Worm (Caenorhabditis elegans): ENCODE data around the gene tag-123.

DNA sequence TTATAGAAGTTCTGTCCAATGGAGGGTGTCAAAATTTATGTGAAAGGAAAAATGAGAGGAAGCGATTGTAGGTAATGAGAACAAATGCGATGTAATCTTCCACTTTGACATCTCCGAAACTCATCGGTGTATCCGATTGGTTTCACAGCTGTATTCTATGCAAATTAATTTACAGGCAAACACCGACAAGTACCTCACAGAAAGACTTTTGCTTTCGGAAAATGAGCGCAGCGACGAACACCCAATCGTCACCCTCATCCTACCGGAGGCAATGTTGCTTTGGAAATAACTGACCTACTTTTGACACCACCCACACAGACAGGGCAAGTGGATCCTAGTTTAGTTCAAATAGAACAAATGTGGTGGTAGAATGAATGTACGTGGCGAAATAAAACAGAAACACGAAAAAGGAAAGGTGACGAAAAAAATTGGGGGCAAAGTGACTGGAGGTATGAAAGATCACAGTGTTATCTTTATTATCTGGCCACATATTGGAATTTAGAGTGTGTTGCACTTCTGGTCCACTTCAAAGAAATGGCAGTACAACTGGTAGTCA lies 42.1 kb upstream of the tag-123 start:
- TF ChIP-seq nhr-237 (tag; optimal IDR thresholded peaks at IDR 0.05), result no peak
- TF ChIP-seq elt-2 (tag; optimal IDR thresholded peaks at IDR 0.05), result no peak
- no peak for TF ChIP-seq ztf-11 (tag; optimal IDR thresholded peaks at IDR 0.05)
- peak; percentile 12 for TF ChIP-seq nhr-23 (tag; optimal IDR thresholded peaks at IDR 0.05)
- no peak for TF ChIP-seq unc-62 (GFP tag; optimal IDR thresholded peaks at IDR 0.05)
- TF ChIP-seq ztf-4 (tag; optimal IDR thresholded peaks at IDR 0.05), result no peak
- TF ChIP-seq ceh-28 (tag; optimal IDR thresholded peaks at IDR 0.05), result no peak
- TF ChIP-seq lsy-12 (tag; optimal IDR thresholded peaks at IDR 0.05), result no peak
- TF ChIP-seq nhr-11 (tag; optimal IDR thresholded peaks at IDR 0.05), result no peak
- no peak for TF ChIP-seq ceh-9 (tag; optimal IDR thresholded peaks at IDR 0.05)
- no peak for TF ChIP-seq tbx-2 (tag; optimal IDR thresholded peaks at IDR 0.05)
- TF ChIP-seq mdl-1 (tag; optimal IDR thresholded peaks at IDR 0.05), result no peak
- TF ChIP-seq pha-4 (tag; optimal IDR thresholded peaks at IDR 0.05), result no peak
- TF ChIP-seq pqm-1 (tag; optimal IDR thresholded peaks at IDR 0.05), result no peak

All from whole organism, L3 larva.